Fruit fly (Drosophila melanogaster) whole organism, wandering third instar larva: Measurements from ENCODE around the gene app.

Source experiments
- OdsH ChIP-seq: fragments of 200-800 bp; sonication (Bioruptor generic); optimal IDR thresholded peaks from 2 replicates; lab custom pipeline; 2016; ENCODE audit warnings: missing biosample characterization, mild to moderate bottlenecking, missing genetic modification characterization
- br ChIP-seq: fragments of 200-800 bp; sonication (Bioruptor generic); optimal IDR thresholded peaks from 2 replicates; lab custom pipeline; 2016; ENCODE audit warnings: missing biosample characterization, missing genetic modification characterization
- dmrt93B ChIP-seq: fragments of 200-800 bp; sonication (Bioruptor generic); optimal IDR thresholded peaks from 2 replicates; lab custom pipeline; 2018; ENCODE audit warnings: missing biosample characterization, mild to moderate bottlenecking, missing genetic modification characterization
- dsf ChIP-seq: sonication (Bioruptor generic); optimal IDR thresholded peaks from 2 replicates; lab custom pipeline; 2016; ENCODE audit warnings: missing biosample characterization, missing genetic modification characterization, borderline replicate concordance
- fru ChIP-seq: fragments of 200-800 bp; sonication (Bioruptor generic); optimal IDR thresholded peaks from 3 replicates; lab custom pipeline; 2016; ENCODE audit warnings: missing biosample characterization, mild to moderate bottlenecking, missing genetic modification characterization
- h ChIP-seq: fragments of 200-800 bp; sonication (Bioruptor generic); optimal IDR thresholded peaks from 3 replicates; lab custom pipeline; 2016; ENCODE audit warnings: missing biosample characterization, mild to moderate bottlenecking, missing genetic modification characterization
- jim ChIP-seq: fragments of 175-275, 200-325 bp; sonication (Bioruptor generic); optimal IDR thresholded peaks from 2 replicates; lab custom pipeline; 2016; ENCODE audit warnings: missing biosample characterization, mild to moderate bottlenecking, missing genetic modification characterization
- usp ChIP-seq: fragments of >200 bp; optimal IDR thresholded peaks from 2 replicates; lab custom pipeline; 2017; ENCODE audit warnings: missing biosample characterization, missing genetic modification characterization

DNA sequence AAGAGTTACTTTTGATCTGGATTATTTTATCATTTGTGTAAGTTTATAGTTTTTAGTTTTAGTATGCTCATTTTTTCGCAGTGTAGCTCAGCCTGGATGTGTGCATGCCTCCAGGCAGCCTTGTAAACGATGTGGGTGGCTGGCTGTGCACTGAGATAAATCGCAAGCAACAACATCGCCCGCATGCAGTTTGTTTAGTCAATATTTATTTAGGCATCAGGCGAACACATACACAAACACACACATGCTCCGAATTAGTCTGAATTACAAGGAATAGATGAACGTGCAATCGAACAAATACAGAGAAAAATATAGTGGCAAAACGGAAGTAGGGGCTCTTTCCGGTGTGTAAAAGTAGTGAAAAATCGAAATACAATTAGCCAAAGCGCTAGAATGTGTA, 103.6 kb downstream of the app start:
- TF ChIP-seq dmrt93B (GFP tag; lab: Kevin White, UChicago) (no peak), OdsH (GFP tag; lab: Kevin White, UChicago) (no peak), jim (GFP tag; lab: Kevin White, UChicago) (no peak), dsf (no peak), h (no peak), fru (GFP tag; lab: Kevin White, UChicago) (no peak), usp (no peak), br (GFP tag; lab: Kevin White, UChicago) (no peak)
